Fruit fly (Drosophila melanogaster) whole organism, pupa: ENCODE results near the gene CG12531.

Experiments used
- CG32121 ChIP-seq: fragments of 200-800 bp; sonication (Bioruptor generic); IDR thresholded peaks from 2 replicates; pipeline ENCODE4 v1.3.6; 2022; ENCODE audit warnings: missing biosample characterization, missing genetic modification characterization
- EcR ChIP-seq: fragments of 200-800 bp; sonication (Bioruptor generic); optimal IDR thresholded peaks from 3 replicates; lab custom pipeline; 2019; ENCODE audit warnings: missing biosample characterization, missing genetic modification characterization, mild to moderate bottlenecking, moderate library complexity, missing genetic modification reagents
- Pif1A ChIP-seq: fragments of 200-800 bp; sonication (Bioruptor generic); optimal IDR thresholded peaks from 3 replicates; lab custom pipeline; 2016; ENCODE audit warnings: missing biosample characterization, missing genetic modification characterization
- gl ChIP-seq: fragments of 200-800 bp; sonication (Bioruptor generic); optimal IDR thresholded peaks from 2 replicates; lab custom pipeline; 2018; ENCODE audit warnings: missing biosample characterization, mild to moderate bottlenecking, missing genetic modification characterization
- rn ChIP-seq: fragments of 200-800 bp; sonication (Bioruptor generic); IDR thresholded peaks from 2 replicates; pipeline ENCODE4 v1.3.6; 2022; ENCODE audit warnings: missing biosample characterization, missing genetic modification characterization

dm6 chrX:19737872-19738271 lies 19.1 kb downstream of the CG12531 start:
- TF ChIP-seq Pif1A (no peak), rn (GFP tag; lab: Robert Waterston, UW) (no peak), gl (tag; lab: Kevin White, UChicago) (no peak), EcR (no peak), CG32121 (GFP tag; lab: Robert Waterston, UW) (no peak)
